Worm (Caenorhabditis elegans) whole organism, L4 larva: ENCODE data around the gene nspe-6.

Experiments used
- R02D3.7 ChIP-seq: fragments of 150-350 bp; sonication (generic microtip); optimal IDR thresholded peaks from 3 replicates; lab custom pipeline; 2014; ENCODE audit warnings: missing biosample characterization, missing genetic modification characterization
- Y105C5A.15 ChIP-seq: fragments of 200-800 bp; sonication (Bioruptor generic); IDR thresholded peaks from 2 replicates; pipeline ENCODE4 v1.3.6; 2022; ENCODE audit warnings: missing genetic modification characterization, missing compliant biosample characterization
- ZK546.5 ChIP-seq, 2 experiments: sonication (generic microtip); optimal IDR thresholded peaks; 2 replicates each; lab custom pipeline; 2017; ENCODE audit warnings: missing biosample characterization in 2 of 2, missing genetic modification characterization in 2 of 2
- ama-1 ChIP-seq: fragments of 150-350 bp; optimal IDR thresholded peaks from 2 replicates; lab custom pipeline; 2014; ENCODE audit warnings: inconsistent platforms, mixed read lengths
- ces-1 ChIP-seq: fragments of 150-350 bp; sonication (generic microtip); optimal IDR thresholded peaks from 4 replicates; lab custom pipeline; 2014; ENCODE audit warnings: missing biosample characterization, missing genetic modification reagents, missing genetic modification characterization
- nhr-10 ChIP-seq: fragments of 150-350 bp; optimal IDR thresholded peaks from 2 replicates; lab custom pipeline; 2014; ENCODE audit warnings: missing biosample characterization, missing genetic modification characterization
- nhr-48 ChIP-seq: sonication (generic microtip); optimal IDR thresholded peaks from 2 replicates; lab custom pipeline; 2016; ENCODE audit warnings: mild to moderate bottlenecking, missing genetic modification characterization, missing compliant biosample characterization
- pha-4 ChIP-seq, 2 experiments: fragments of 150-350 bp in 1 of 2; fragments of 200-800 bp in 1 of 2; sonication (Bioruptor generic) in 1 of 2; IDR thresholded peaks in 1 of 2; optimal IDR thresholded peaks in 1 of 2; 2 replicates each; pipeline versions ENCODE4 v1.3.6 to Lab custom; 2014 to 2022; ENCODE audit warnings: missing genetic modification characterization in 2 of 2, missing genetic modification reagents in 2 of 2, missing biosample characterization in 1 of 2, missing compliant biosample characterization in 1 of 2
- pqm-1 ChIP-seq: sonication (generic microtip); optimal IDR thresholded peaks from 2 replicates; lab custom pipeline; 2017; ENCODE audit warnings: missing biosample characterization, missing genetic modification characterization
- saeg-2 ChIP-seq: fragments of 200-800 bp; sonication (Bioruptor generic); IDR thresholded peaks from 2 replicates; pipeline ENCODE4 v1.3.6; 2022; ENCODE audit warnings: missing genetic modification reagents, missing genetic modification characterization, missing compliant biosample characterization
- spr-3 ChIP-seq: fragments of 200-800 bp; sonication (Bioruptor generic); optimal IDR thresholded peaks from 2 replicates; lab custom pipeline; 2018; ENCODE audit warnings: mild to moderate bottlenecking, missing genetic modification characterization, missing compliant biosample characterization
- unc-130 ChIP-seq: sonication (generic microtip); optimal IDR thresholded peaks from 2 replicates; lab custom pipeline; 2016; ENCODE audit warnings: missing genetic modification reagents, missing genetic modification characterization, missing compliant biosample characterization
- zag-1 ChIP-seq: fragments of 150-350 bp; optimal IDR thresholded peaks from 2 replicates; lab custom pipeline; 2014; ENCODE audit warnings: missing biosample characterization, missing genetic modification characterization

DNA sequence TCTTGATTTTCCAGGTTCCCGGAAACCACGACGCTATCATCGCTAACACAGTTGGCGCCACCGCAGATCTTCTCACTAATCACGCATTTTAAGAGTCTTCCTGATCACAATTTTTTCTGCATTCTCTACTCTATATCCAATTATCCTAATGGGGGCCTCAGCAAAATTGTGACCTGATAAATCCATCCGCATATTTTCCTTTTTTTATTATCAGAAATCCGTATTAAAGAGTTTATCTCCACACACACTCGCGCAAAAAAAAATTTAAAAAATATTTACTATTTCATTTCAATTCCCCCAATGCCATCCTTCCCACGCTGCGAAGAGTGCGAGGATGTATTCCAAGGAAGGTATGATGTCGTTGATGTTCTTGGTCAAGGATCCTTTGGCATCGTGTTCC, 9.1 kb downstream of the nspe-6 start, which contains the start of gene Y38E10A.8:
- TF ChIP-seq R02D3.7: no peak
- no peak for TF ChIP-seq saeg-2
- TF ChIP-seq unc-130 (GFP tag; lab: Kevin White, UChicago): no peak
- no peak for TF ChIP-seq ces-1 (GFP tag; lab: Kevin White, UChicago)
- TF ChIP-seq ama-1 (lab: Kevin White, UChicago): no peak
- TF ChIP-seq pqm-1 (tag; lab: Kevin White, UChicago): no peak
- TF ChIP-seq spr-3 (GFP tag; lab: Kevin White, UChicago): no peak
- TF ChIP-seq Y105C5A.15: no peak
- no peak for TF ChIP-seq pha-4 (GFP tag; IDR thresholded peaks at IDR 0.05; lab: Robert Waterston, UW)
- no peak for TF ChIP-seq pha-4 (tag; optimal IDR thresholded peaks at IDR 0.05; lab: Kevin White, UChicago)
- no peak for TF ChIP-seq nhr-10 (tag; lab: Kevin White, UChicago)
- no peak for TF ChIP-seq zag-1 (tag; lab: Kevin White, UChicago)
- no peak for TF ChIP-seq nhr-48 (tag; lab: Kevin White, UChicago)
- TF ChIP-seq ZK546.5 (tag; optimal IDR thresholded peaks at IDR 0.05; lab: Kevin White, UChicago): no peak
